Worm (Caenorhabditis elegans) whole organism, L3 larva: ENCODE data around the gene srb-17.
A peak's percentile ranks its signal among the peaks of the same experiment; 100 is the strongest.

Experiments
- R02D3.7 ChIP-seq: fragments of 150-350 bp; optimal IDR thresholded peaks from 2 replicates; lab custom pipeline; 2014; ENCODE audit warnings: missing biosample characterization, missing genetic modification characterization
- ZK546.5 ChIP-seq: sonication (generic microtip); optimal IDR thresholded peaks from 2 replicates; lab custom pipeline; 2017; ENCODE audit warnings: missing biosample characterization, missing genetic modification characterization
- aly-2 ChIP-seq: fragments of 150-350 bp; optimal IDR thresholded peaks from 2 replicates; lab custom pipeline; 2014; ENCODE audit warnings: missing biosample characterization, missing genetic modification characterization
- ama-1 ChIP-seq: fragments of 150-350 bp; optimal IDR thresholded peaks from 2 replicates; lab custom pipeline; 2018
- ceh-28 ChIP-seq: fragments of 150-350 bp; optimal IDR thresholded peaks from 2 replicates; lab custom pipeline; 2014; ENCODE audit warnings: missing biosample characterization, missing genetic modification reagents, missing genetic modification characterization
- ceh-82 ChIP-seq: fragments of 150-350 bp; optimal IDR thresholded peaks from 2 replicates; lab custom pipeline; 2014; ENCODE audit warnings: missing biosample characterization, missing genetic modification characterization
- daf-12 ChIP-seq: fragments of 150-350 bp; optimal IDR thresholded peaks from 2 replicates; lab custom pipeline; 2014; ENCODE audit warnings: missing biosample characterization, missing genetic modification reagents, missing genetic modification characterization
- egl-27 ChIP-seq: sonication (generic microtip); optimal IDR thresholded peaks from 4 replicates; lab custom pipeline; 2017; ENCODE audit warnings: missing biosample characterization, missing genetic modification reagents, missing genetic modification characterization
- egl-5 ChIP-seq: fragments of 150-350 bp; optimal IDR thresholded peaks from 2 replicates; lab custom pipeline; 2017; ENCODE audit warnings: missing biosample characterization, missing genetic modification reagents, missing genetic modification characterization, inconsistent platforms
- elt-2 ChIP-seq: sonication (generic microtip); optimal IDR thresholded peaks from 2 replicates; lab custom pipeline; 2016; ENCODE audit warnings: missing genetic modification reagents, mild to moderate bottlenecking, missing genetic modification characterization, missing compliant biosample characterization
- fkh-10 ChIP-seq: sonication (generic microtip); optimal IDR thresholded peaks from 2 replicates; lab custom pipeline; 2017; ENCODE audit warnings: missing biosample characterization, missing genetic modification reagents, missing genetic modification characterization
- fkh-2 ChIP-seq: fragments of 150-350 bp; optimal IDR thresholded peaks from 2 replicates; lab custom pipeline; 2014; ENCODE audit warnings: missing biosample characterization, missing genetic modification reagents, missing genetic modification characterization
- fos-1 ChIP-seq: fragments of 150-350 bp; optimal IDR thresholded peaks from 2 replicates; lab custom pipeline; 2014; ENCODE audit warnings: missing biosample characterization, missing genetic modification characterization
- hmg-11 ChIP-seq: sonication (generic microtip); optimal IDR thresholded peaks from 2 replicates; lab custom pipeline; 2016; ENCODE audit warnings: missing genetic modification characterization, missing compliant biosample characterization
- jun-1 ChIP-seq: fragments of 150-350 bp; optimal IDR thresholded peaks from 2 replicates; lab custom pipeline; 2014; ENCODE audit warnings: missing biosample characterization, missing genetic modification reagents, missing genetic modification characterization
- lin-15B ChIP-seq: fragments of 150-350 bp; optimal IDR thresholded peaks from 2 replicates; lab custom pipeline; 2014; ENCODE audit warnings: missing biosample characterization, missing genetic modification characterization
- lin-39 ChIP-seq: fragments of 150-350 bp; optimal IDR thresholded peaks from 2 replicates; lab custom pipeline; 2018; ENCODE audit warnings: missing biosample characterization, missing genetic modification reagents, missing genetic modification characterization
- lsy-12 ChIP-seq: sonication (generic microtip); optimal IDR thresholded peaks from 2 replicates; lab custom pipeline; 2016; ENCODE audit warnings: mild to moderate bottlenecking, missing genetic modification characterization, missing compliant biosample characterization
- mdl-1 ChIP-seq: fragments of 150-350 bp; optimal IDR thresholded peaks from 2 replicates; lab custom pipeline; 2014; ENCODE audit warnings: missing biosample characterization, missing genetic modification characterization
- nfya-1 ChIP-seq: sonication (generic microtip); optimal IDR thresholded peaks from 2 replicates; lab custom pipeline; 2017; ENCODE audit warnings: missing genetic modification characterization, mild to moderate bottlenecking, missing compliant biosample characterization, antibody characterized with exemption, moderate library complexity; ENCODE audit not compliant: insufficient read depth
- nhr-12 ChIP-seq: fragments of 150-350 bp; optimal IDR thresholded peaks from 2 replicates; lab custom pipeline; 2014; ENCODE audit warnings: missing biosample characterization, missing genetic modification characterization
- nhr-23 ChIP-seq: fragments of 150-350 bp; optimal IDR thresholded peaks from 2 replicates; lab custom pipeline; 2014; ENCODE audit warnings: missing biosample characterization, missing genetic modification reagents, missing genetic modification characterization
- nhr-28 ChIP-seq: fragments of 150-350 bp; optimal IDR thresholded peaks from 2 replicates; lab custom pipeline; 2014; ENCODE audit warnings: missing biosample characterization, missing genetic modification characterization
- nhr-67 ChIP-seq: fragments of 150-350 bp; optimal IDR thresholded peaks from 2 replicates; lab custom pipeline; 2014; ENCODE audit warnings: missing biosample characterization, missing genetic modification characterization
- nhr-76 ChIP-seq: fragments of 150-350 bp; sonication (generic microtip); optimal IDR thresholded peaks from 5 replicates; lab custom pipeline; 2014; ENCODE audit warnings: missing biosample characterization, missing genetic modification characterization
- pha-4 ChIP-seq: fragments of 150-350 bp; optimal IDR thresholded peaks from 2 replicates; lab custom pipeline; 2014; ENCODE audit warnings: missing biosample characterization, missing genetic modification reagents, missing genetic modification characterization
- pqm-1 ChIP-seq: fragments of 150-350 bp; optimal IDR thresholded peaks from 2 replicates; lab custom pipeline; 2017; ENCODE audit warnings: missing biosample characterization, missing genetic modification characterization, inconsistent platforms
- sea-2 ChIP-seq: fragments of 150-350 bp; sonication (generic microtip); optimal IDR thresholded peaks from 4 replicates; lab custom pipeline; 2014; ENCODE audit warnings: missing biosample characterization, missing genetic modification reagents, missing genetic modification characterization
- skn-1 ChIP-seq: fragments of 150-350 bp; optimal IDR thresholded peaks from 2 replicates; lab custom pipeline; 2014; ENCODE audit warnings: missing biosample characterization, missing genetic modification characterization
- snpc-4 ChIP-seq: fragments of 150-350 bp; optimal IDR thresholded peaks from 2 replicates; lab custom pipeline; 2014; ENCODE audit warnings: missing biosample characterization, missing genetic modification characterization
- tbx-2 ChIP-seq: sonication (generic microtip); optimal IDR thresholded peaks from 2 replicates; lab custom pipeline; 2016; ENCODE audit warnings: mild to moderate bottlenecking, missing genetic modification characterization, missing compliant biosample characterization
- unc-39 ChIP-seq: sonication (generic microtip); optimal IDR thresholded peaks from 4 replicates; lab custom pipeline; 2017; ENCODE audit warnings: missing biosample characterization, missing genetic modification characterization
- zag-1 ChIP-seq: fragments of 150-350 bp; optimal IDR thresholded peaks from 2 replicates; lab custom pipeline; 2014; ENCODE audit warnings: missing biosample characterization, missing genetic modification characterization
- ztf-11 ChIP-seq: fragments of 150-350 bp; optimal IDR thresholded peaks from 2 replicates; lab custom pipeline; 2014; ENCODE audit warnings: missing biosample characterization, missing genetic modification characterization
- ztf-4 ChIP-seq: fragments of 150-350 bp; optimal IDR thresholded peaks from 2 replicates; lab custom pipeline; 2014; ENCODE audit warnings: missing biosample characterization, missing genetic modification characterization

The srb-17 gene

ce11 chrIV:10457137-10457536 is at the start of gene srb-17:
Gene srb-17, minus strand, starts transcription at chrIV:10457237.
- no peak for TF ChIP-seq lsy-12
- no peak for TF ChIP-seq nhr-76 (tag; lab: Kevin White, UChicago)
- no peak for TF ChIP-seq lin-39
- no peak for TF ChIP-seq daf-12 (tag; lab: Kevin White, UChicago)
- no peak for TF ChIP-seq tbx-2 (tag; lab: Kevin White, UChicago)
- TF ChIP-seq, all 47 proteins: peak for 0

DNA sequence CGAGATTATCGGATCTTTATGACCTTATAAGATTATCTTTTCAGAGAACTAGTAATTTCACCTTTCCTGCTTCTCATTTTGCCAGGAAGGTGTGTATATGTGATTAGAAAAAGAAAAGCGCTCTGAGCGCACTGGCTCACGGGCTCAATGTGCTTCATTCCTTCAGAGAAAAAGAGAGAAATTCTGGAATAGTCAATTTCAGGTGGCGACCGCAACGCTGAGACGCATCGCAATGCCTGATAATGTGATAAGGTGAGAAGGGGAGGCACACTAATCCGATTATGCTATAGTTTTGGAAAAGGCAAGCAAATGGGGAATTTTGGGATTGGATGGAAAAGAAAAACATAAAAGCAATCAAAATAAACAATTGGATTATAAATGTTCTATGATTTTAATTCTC is 49.0 kb upstream of the srb-17 start:
- no peak for TF ChIP-seq egl-27
- no peak for TF ChIP-seq aly-2
- TF ChIP-seq daf-12 (tag; lab: Kevin White, UChicago), result no peak
- TF ChIP-seq nhr-23, result no peak
- TF ChIP-seq nhr-28 (tag; lab: Kevin White, UChicago), result no peak
- TF ChIP-seq sea-2 (GFP tag; lab: Kevin White, UChicago), result no peak
- TF ChIP-seq nfya-1, result peak; percentile 29
- TF ChIP-seq egl-5 (tag; lab: Kevin White, UChicago), result no peak
- TF ChIP-seq zag-1 (tag; lab: Kevin White, UChicago), result no peak
- TF ChIP-seq fkh-10 (GFP tag; lab: Kevin White, UChicago), result no peak
- no peak for TF ChIP-seq R02D3.7 (tag; lab: Kevin White, UChicago)
- peak; percentile 63 for TF ChIP-seq pqm-1 (tag; lab: Kevin White, UChicago)
- TF ChIP-seq fkh-2 (tag; lab: Kevin White, UChicago), result no peak
- TF ChIP-seq lin-39, result no peak
- no peak for TF ChIP-seq nhr-67
- no peak for TF ChIP-seq nhr-12 (tag; lab: Kevin White, UChicago)
- TF ChIP-seq elt-2 (tag; lab: Kevin White, UChicago), result peak; percentile 53

DNA sequence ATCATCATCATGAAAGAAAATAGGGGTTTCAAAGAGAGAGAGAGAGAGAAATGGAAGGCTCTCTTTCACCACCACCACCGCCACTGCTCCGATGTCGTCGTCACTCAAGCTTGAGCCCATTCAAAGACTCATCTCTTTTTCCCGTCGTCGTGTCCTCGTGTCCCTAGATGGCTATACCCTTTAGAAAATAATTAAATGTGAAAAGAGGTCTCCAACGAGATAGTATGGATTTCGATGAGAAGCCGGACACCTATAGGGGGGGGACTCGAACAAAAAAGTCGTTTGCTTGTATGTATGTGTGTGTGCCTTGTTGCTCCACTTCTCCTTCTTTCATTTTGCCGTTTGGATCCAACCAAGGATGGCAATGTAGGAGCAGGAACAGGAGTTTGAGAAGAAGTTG is 48.0 kb upstream of the srb-17 start:
- TF ChIP-seq daf-12 (tag; lab: Kevin White, UChicago), result no peak
- no peak for TF ChIP-seq pqm-1 (tag; lab: Kevin White, UChicago)
- TF ChIP-seq nhr-28 (tag; lab: Kevin White, UChicago), result no peak
- TF ChIP-seq egl-5 (tag; lab: Kevin White, UChicago), result peak; percentile 14
- TF ChIP-seq lsy-12, result no peak
- TF ChIP-seq hmg-11 (tag; lab: Kevin White, UChicago), result no peak
- no peak for TF ChIP-seq fos-1 (tag; lab: Kevin White, UChicago)

DNA sequence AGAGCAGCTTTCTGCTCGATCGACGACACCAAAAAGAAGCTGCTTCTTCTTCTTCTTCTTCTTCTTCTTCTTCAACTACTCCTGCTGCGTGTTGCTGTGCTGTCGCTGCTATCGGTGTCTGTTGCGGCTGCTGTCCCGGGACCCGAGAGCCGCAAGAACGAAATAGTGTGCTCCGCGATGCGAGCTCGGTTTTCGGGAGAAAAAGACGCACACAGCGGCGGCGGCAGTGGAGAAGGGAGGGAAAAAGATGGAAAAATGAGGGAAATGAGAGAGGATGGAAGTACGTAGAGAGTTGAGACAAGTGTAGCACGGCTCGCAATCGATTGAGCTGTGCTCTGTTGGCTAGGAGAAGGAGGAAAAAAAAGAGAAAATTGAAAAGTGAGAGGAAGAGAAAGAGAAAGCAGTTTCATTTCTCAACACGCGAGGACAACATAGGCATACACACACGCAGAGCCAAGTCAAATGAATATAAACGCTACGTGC is 46.8 kb upstream of the srb-17 start:
- TF ChIP-seq lin-39 (peak; percentile 77), nhr-28 (tag; lab: Kevin White, UChicago) (no peak), ama-1 (lab: Kevin White, UChicago) (no peak), tbx-2 (tag; lab: Kevin White, UChicago) (peak; percentile 50), ztf-4 (tag; lab: Kevin White, UChicago) (no peak), R02D3.7 (tag; lab: Kevin White, UChicago) (no peak), fkh-10 (GFP tag; lab: Kevin White, UChicago) (peak; percentile 90), nfya-1 (peak; percentile 83), lsy-12 (peak; percentile 23), snpc-4 (tag; lab: Kevin White, UChicago) (peak; percentile 31), egl-27 (no peak), lin-15B (peak; percentile 34), nhr-12 (tag; lab: Kevin White, UChicago) (no peak), ceh-28 (tag; lab: Kevin White, UChicago) (peak; percentile 81), mdl-1 (tag; lab: Kevin White, UChicago) (no peak), unc-39 (tag; lab: Kevin White, UChicago) (no peak), elt-2 (tag; lab: Kevin White, UChicago) (peak; percentile 41), egl-5 (tag; lab: Kevin White, UChicago) (no peak), jun-1 (no peak), hmg-11 (tag; lab: Kevin White, UChicago) (peak; percentile 62), skn-1 (tag; lab: Kevin White, UChicago) (peak; percentile 25), ztf-11 (tag; lab: Kevin White, UChicago) (no peak), pqm-1 (tag; lab: Kevin White, UChicago) (no peak), zag-1 (tag; lab: Kevin White, UChicago) (no peak), pha-4 (tag; lab: Kevin White, UChicago) (peak; percentile 84), ceh-82 (no peak), ZK546.5 (tag; lab: Kevin White, UChicago) (no peak)
